Worm (Caenorhabditis elegans) whole organism, L1 larva: ENCODE measurements around the gene T04H1.13.

Experiments used
- irx-1 ChIP-seq: sonication (generic microtip); optimal IDR thresholded peaks from 2 replicates; lab custom pipeline; 2016; ENCODE audit warnings: missing genetic modification characterization, missing compliant biosample characterization
- nhr-11 ChIP-seq: fragments of 150-350 bp; optimal IDR thresholded peaks from 2 replicates; lab custom pipeline; 2014; ENCODE audit warnings: missing biosample characterization, missing genetic modification characterization
- nhr-28 ChIP-seq: fragments of 150-350 bp; optimal IDR thresholded peaks from 2 replicates; lab custom pipeline; 2014; ENCODE audit warnings: missing biosample characterization, missing genetic modification characterization
- ztf-4 ChIP-seq: fragments of 150-350 bp; optimal IDR thresholded peaks from 2 replicates; lab custom pipeline; 2014; ENCODE audit warnings: missing biosample characterization, missing genetic modification characterization

ce11 chrV:12196659-12197058 is 48.2 kb downstream of the T04H1.13 start:
- TF ChIP-seq ztf-4 (tag; lab: Kevin White, UChicago) (no peak), nhr-28 (tag; lab: Kevin White, UChicago) (no peak), nhr-11 (no peak), irx-1 (no peak)
